Fruit fly (Drosophila melanogaster) Kc167 (cell line): Measurements from ENCODE around the gene Pitslre.
A peak's percentile ranks its signal among the peaks of the same experiment; 100 is the strongest.

Experiments
- Myc ChIP-seq: fragments of >200 bp; optimal IDR thresholded peaks from 2 replicates; lab custom pipeline; 2017; ENCODE audit warnings: missing external identifiers
- Sin3A ChIP-seq: fragments of >200 bp; optimal IDR thresholded peaks from 2 replicates; lab custom pipeline; 2018; ENCODE audit warnings: missing external identifiers
- h ChIP-seq: fragments of >200 bp; optimal IDR thresholded peaks from 3 replicates; lab custom pipeline; 2018; ENCODE audit warnings: missing external identifiers
- insv ChIP-seq: fragments of >200 bp; optimal IDR thresholded peaks from 3 replicates; lab custom pipeline; 2018; ENCODE audit warnings: missing external identifiers
- psq ChIP-seq: fragments of >200 bp; optimal IDR thresholded peaks from 2 replicates; lab custom pipeline; 2017; ENCODE audit warnings: missing external identifiers
- ttk ChIP-seq: sonication (Bioruptor generic); optimal IDR thresholded peaks from 2 replicates; lab custom pipeline; 2017; ENCODE audit warnings: missing external identifiers

The Pitslre gene

DNA sequence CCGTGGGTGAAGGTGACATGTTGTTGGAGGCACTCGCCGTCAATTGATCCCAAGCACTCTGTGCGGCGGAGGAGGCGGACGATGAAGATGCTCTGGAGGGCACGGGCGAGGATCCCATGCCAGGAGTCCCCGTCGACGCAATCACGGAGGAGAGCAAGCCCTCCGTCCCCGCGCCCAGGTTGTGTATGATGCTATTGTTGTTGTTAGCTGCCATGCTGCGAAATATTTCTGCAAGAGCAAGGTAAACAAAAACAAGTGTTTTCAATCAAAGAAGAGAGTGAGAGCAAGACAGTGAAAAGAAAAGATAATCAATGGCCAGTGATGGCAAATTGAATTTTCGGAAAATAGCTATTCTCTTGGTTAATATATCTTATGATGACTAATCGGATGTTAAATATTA is 13.1 kb downstream of the Pitslre start:
- TF ChIP-seq Myc (lab: Kevin White, UChicago), result no peak
- no peak for TF ChIP-seq ttk (lab: Kevin White, UChicago)
- TF ChIP-seq Sin3A (lab: Kevin White, UChicago), result no peak
- TF ChIP-seq h, result no peak
- no peak for TF ChIP-seq psq (lab: Kevin White, UChicago)

DNA sequence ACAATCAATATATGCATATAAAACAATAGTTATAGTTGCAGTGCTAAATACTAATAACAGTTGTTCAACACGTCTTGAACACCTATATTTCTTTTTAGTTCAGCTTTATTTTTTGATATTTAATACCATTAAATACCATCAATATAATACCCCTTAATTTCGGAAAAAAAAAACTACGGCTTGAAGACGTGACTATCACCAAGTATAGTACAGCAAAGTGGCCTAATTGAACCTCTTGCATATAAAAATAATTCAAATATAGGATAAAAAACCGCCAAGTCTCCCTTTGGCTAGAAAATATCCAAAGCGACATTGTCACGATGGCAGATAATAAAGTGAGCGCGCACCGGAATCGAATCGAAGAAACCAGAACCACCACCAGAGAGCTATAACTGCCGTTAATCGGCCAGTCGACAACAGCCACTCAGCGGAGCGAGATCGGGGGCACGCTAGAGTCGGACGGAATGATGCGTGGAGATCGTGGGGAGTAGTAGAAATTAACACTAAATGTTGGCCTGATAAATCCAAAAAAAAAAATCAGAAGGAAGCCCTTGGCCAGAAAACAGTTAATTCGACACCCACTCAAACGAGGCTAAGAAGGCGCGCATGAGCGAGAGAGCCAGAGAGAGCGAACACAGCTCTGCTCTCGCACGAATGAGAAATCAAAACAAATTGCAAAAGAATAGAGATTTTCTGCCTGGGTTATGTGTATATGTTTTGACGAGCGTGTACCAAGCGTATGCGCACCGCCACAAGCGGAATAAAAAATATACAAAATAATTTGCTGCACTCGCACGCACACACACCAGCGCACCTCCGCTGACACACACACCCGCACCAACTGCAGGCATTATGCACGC is 13.7 kb downstream of the Pitslre start:
- TF ChIP-seq h (no peak), Sin3A (lab: Kevin White, UChicago) (no peak), Myc (lab: Kevin White, UChicago) (no peak), ttk (lab: Kevin White, UChicago) (no peak), insv (lab: Kevin White, UChicago) (no peak), psq (lab: Kevin White, UChicago) (no peak)

DNA sequence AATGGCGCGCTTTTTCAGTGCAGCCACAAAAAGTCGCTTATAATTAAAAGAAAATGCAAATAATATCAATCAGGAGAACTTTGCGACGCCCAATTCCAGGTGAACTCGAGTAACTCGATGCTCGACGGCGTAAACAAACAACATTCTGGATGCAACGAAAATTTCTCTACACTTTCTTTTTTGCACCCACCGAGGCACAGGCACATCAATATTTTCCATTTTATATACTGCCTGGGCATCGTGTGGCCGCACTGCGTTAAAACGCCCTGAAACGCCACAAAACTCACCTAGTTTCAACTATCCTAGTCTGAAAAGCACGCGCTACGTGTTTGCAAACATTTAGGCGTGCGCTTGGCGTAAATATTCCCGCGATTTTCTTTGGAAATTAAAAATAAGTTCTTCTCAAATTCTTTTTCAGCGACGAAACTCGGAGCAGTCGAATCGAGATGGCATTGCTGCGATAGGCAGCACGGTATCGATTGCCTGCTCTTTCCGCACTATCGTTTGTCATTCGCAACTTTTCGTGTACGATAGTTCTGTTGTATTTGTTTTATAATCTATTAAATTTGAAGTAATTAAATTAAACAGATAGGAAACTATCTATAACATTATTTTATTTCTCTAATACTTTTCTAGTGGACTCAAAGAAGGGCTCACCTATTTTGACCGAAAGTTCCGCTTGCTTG is 14.6 kb downstream of the Pitslre start, which contains the start of gene Pcif1:
Gene Pcif1, minus strand, starts transcription at position 456 of the 686 bp plus-strand sequence.
- no peak for TF ChIP-seq insv (lab: Kevin White, UChicago)
- TF ChIP-seq Myc (lab: Kevin White, UChicago), result no peak
- TF ChIP-seq ttk (lab: Kevin White, UChicago), result no peak
- no peak for TF ChIP-seq psq (lab: Kevin White, UChicago)
- TF ChIP-seq Sin3A (lab: Kevin White, UChicago), result no peak
- no peak for TF ChIP-seq h

DNA sequence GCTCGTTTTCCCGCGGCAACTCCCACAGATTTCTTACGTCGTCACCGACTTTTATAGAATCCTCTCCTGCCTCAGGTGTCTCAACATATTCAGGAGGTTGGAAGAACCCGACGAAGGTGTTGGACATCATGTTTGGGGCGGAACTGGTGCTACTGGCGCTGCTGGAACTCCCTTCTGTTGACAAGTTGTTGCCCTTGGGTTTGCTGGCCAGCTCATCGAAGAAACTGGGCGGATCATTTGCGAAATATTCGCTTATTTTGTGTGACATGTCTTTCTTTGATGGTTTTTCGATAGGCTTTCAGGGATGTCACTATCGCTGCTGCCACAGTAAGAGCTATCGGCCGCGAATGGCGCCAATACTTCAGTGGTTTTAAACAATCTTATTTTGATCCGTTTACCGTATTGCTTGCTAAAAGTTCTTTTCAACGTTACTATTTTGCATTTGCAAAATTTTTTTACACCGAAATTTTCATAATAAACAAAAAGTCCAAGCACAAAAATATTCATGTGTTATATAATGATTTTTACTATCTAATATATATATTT is 16.6 kb downstream of the Pitslre start, which contains the start of gene CG11396:
Gene CG11396, minus strand, starts transcription at position 303 of the 546 bp plus-strand sequence.
- peak; percentile 43 for TF ChIP-seq insv (lab: Kevin White, UChicago)
- no peak for TF ChIP-seq psq (lab: Kevin White, UChicago)

DNA sequence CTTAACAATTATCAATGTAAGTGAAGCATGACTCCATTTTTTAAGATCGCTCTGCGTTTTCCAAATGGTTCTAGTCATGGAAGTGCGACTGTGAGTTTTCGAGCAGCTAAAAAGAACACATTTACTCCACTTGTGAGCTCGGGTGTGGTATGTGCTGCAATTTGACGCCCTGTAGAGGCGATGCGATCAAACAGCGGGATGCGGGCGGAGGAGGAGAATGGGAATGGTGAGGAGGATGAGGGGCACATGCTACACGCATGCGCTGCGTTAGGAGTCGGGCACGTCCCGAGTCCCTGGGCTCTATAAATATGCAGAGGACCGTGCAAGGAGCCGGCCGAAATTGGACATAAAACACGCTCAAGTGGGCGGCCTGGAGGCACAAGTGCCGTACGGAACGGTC is 18.0 kb downstream of the Pitslre start:
- TF ChIP-seq h (no peak), insv (lab: Kevin White, UChicago) (no peak), Sin3A (lab: Kevin White, UChicago) (no peak), psq (lab: Kevin White, UChicago) (no peak), Myc (lab: Kevin White, UChicago) (no peak), ttk (lab: Kevin White, UChicago) (no peak)

DNA sequence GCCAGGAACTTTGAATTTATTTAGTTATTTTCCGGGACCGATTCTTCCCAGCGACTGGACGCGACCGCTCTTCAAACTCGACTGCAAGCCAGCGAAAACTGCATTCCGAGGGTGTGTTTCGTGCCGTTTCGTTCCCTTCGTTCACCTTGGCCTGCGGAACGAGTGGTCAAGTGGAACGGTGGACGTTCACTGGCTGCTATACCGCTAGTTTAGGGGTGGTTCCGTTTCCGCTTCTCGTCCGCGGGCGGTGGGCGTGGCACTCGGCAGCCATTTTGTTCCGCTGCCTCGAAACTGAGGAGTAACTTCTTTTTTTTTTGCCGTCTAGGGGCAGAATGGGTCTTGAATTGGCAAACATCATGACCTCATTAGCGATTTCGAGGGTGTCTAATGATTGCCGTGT is 21.4 kb downstream of the Pitslre start, which contains the start of gene Six4:
Gene Six4, minus strand, starts transcription at position 85 of the 400 bp plus-strand sequence.
- TF ChIP-seq ttk (lab: Kevin White, UChicago) (no peak), psq (lab: Kevin White, UChicago) (no peak), Myc (lab: Kevin White, UChicago) (no peak), Sin3A (lab: Kevin White, UChicago) (no peak)

DNA sequence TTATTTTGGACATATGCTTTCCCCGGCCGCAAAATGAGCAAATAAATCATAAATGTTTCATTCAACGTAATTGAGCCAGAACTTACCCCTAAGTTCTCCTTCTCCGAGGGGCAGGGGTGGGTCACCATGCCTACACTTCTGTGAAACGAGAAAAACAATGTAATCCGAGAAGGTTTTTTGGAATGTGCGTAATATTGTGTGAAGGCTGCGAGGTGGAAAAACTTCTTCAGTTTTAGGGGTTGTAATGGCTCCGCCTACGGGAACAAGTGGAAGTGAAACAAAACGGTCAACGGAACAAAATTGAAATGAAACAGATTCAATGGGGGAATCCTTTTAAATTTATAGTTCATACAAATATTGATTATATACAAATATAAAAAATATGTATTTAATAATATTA is 25.4 kb downstream of the Pitslre start:
- no peak for TF ChIP-seq Sin3A (lab: Kevin White, UChicago)
- TF ChIP-seq h, result no peak
- no peak for TF ChIP-seq ttk (lab: Kevin White, UChicago)
- TF ChIP-seq Myc (lab: Kevin White, UChicago), result no peak
- TF ChIP-seq insv (lab: Kevin White, UChicago), result no peak
- TF ChIP-seq psq (lab: Kevin White, UChicago), result no peak

DNA sequence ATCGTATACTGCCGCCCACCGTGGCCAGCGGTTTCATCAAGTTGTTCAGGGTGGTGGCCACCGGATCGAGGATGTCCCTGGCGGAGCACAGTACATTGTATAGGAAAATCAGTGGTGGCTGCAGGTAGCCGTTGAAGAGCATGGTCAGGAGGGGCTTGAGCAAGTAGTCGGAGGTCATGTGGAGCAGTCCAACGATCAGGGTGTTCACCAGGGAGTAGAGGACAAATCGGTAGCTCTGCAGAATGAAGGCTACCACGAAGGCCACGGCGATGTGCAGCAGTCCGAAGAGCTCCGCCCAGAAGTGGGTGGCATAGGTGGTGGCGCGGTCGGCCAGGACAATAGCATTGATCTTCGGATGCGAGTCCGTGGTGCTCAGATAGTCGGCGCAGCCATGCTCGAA is 26.1 kb downstream of the Pitslre start:
- TF ChIP-seq Myc (lab: Kevin White, UChicago) (no peak), ttk (lab: Kevin White, UChicago) (no peak), Sin3A (lab: Kevin White, UChicago) (no peak), psq (lab: Kevin White, UChicago) (no peak), h (no peak)

DNA sequence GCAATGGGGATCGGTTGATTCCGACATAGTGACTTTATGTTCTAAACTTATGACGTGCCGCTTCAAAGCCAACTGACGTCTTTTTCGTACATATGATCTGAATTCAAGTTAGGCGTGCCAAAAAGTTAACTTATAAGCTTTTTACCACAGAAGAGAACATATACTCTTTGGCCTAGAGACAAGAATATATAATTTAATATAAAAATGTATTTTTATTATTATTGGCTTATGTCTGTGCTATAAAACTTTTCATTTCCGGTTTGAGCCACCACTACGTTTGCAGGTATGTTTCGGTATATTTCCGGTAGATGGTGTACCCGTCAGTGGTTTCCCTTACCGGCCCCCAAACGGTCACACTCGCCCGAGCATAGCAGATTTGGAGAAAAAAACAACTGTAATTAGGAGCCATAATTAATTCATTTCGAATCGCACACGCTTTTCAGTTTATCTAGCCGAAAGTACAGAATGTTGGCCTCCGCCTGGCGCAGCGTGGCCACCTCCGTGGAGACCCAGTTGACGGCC is 27.1 kb downstream of the Pitslre start, which contains the start of the genes CG3698 and tzn:
Gene CG3698, minus strand, starts transcription at position 51 of the 522 bp plus-strand sequence.
Gene tzn, plus strand, starts transcription at position 321 of the 522 bp plus-strand sequence.
- TF ChIP-seq Sin3A (lab: Kevin White, UChicago), result no peak
- TF ChIP-seq insv (lab: Kevin White, UChicago), result no peak
- no peak for TF ChIP-seq h
- no peak for TF ChIP-seq psq (lab: Kevin White, UChicago)
- no peak for TF ChIP-seq ttk (lab: Kevin White, UChicago)
- TF ChIP-seq Myc (lab: Kevin White, UChicago), result no peak

DNA sequence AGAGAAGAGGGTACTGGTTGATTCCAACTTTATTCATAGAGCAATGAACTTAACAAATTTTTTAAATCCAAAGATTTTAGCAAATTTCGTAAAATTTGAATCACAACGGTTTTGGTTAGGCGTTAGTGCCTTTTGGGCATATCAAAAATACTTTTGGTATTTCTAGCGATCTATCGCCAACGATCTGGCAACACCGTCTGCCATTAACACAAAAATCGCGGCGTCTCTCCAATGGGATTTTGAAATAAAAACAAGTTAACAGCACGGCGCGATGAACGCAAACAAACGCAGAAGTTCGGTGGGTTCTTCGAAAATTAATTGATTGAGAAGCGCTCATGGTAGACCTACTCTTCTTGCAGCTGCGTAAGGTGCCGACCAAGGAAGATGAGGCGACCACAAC is 28.9 kb downstream of the Pitslre start, which contains the start of gene Spc105R:
Gene Spc105R, plus strand, starts transcription at position 203 of the 400 bp plus-strand sequence.
- TF ChIP-seq Sin3A (lab: Kevin White, UChicago) (no peak), h (no peak), Myc (lab: Kevin White, UChicago) (no peak)
